Fruit fly (Drosophila melanogaster): Measurements from ENCODE around the gene Tim8.

dm6 chrX:11369374-11369773 is 1.1 kb downstream of the Tim8 start, which contains the start of gene dlg1:
- TF ChIP-seq Hnf4 (GFP tag; optimal IDR thresholded peaks at IDR 0.05) (no peak), Jra (GFP tag; optimal IDR thresholded peaks at IDR 0.05) (no peak), dl (GFP tag; optimal IDR thresholded peaks at IDR 0.05; ENCODE audit: insufficient read depth in 1 of 2, partially characterized antibody in 2 of 2) (no peak), Abd-B (GFP tag; optimal IDR thresholded peaks at IDR 0.05) (no peak), CrebA (GFP tag; optimal IDR thresholded peaks at IDR 0.05; ENCODE audit: borderline replicate concordance) (no peak), dsf (GFP tag; optimal IDR thresholded peaks at IDR 0.05; ENCODE audit: borderline replicate concordance) (no peak)

Measured in whole organism, wandering third instar larva.